Worm (Caenorhabditis elegans): ENCODE results near the gene F56D5.9.

The F56D5.9 gene

ce11 chrIV:9440880-9441336 lies 18.6 kb upstream of the F56D5.9 start, which contains the start of gene idh-1 (continued):
- TF ChIP-seq B0336.3 (GFP tag; IDR thresholded peaks at IDR 0.05) = peak; percentile 71

ce11 chrIV:9438753-9439152 lies 16.4 kb upstream of the F56D5.9 start:
- TF ChIP-seq Y53G8AR.9 (GFP tag; conservative IDR thresholded peaks at IDR 0.05) (peak; percentile 82), snpc-1.1 (tag; optimal IDR thresholded peaks at IDR 0.05; ENCODE audit: insufficient read depth) (peak; percentile 41), F33H1.4 (GFP tag; IDR thresholded peaks at IDR 0.05) (no peak), Y95B8A.8 (GFP tag; IDR thresholded peaks at IDR 0.05) (peak; percentile 88), egrh-3 (GFP tag; IDR thresholded peaks at IDR 0.05) (no peak), mes-4 (tag; optimal IDR thresholded peaks at IDR 0.05) (no peak), ekl-4 (GFP tag; IDR thresholded peaks at IDR 0.05) (peak; percentile 78; the same call in 1 of the 2 replicates), ama-1 (optimal IDR thresholded peaks at IDR 0.05) (peak; percentile 89), ama-1 (GFP tag; optimal IDR thresholded peaks at IDR 0.05) (no peak), snpc-1.3 (tag; optimal IDR thresholded peaks at IDR 0.05; ENCODE audit: insufficient read depth) (peak; percentile 24), cebp-1 (GFP tag; IDR thresholded peaks at IDR 0.05) (no peak), cebp-1 (tag; optimal IDR thresholded peaks at IDR 0.05) (peak; percentile 34), F52B5.7 (tag; optimal IDR thresholded peaks at IDR 0.05) (no peak), hsf-1 (GFP tag; IDR thresholded peaks at IDR 0.05) (peak; percentile 49; the same call in 1 of the 2 replicates), tlf-1 (GFP tag; optimal IDR thresholded peaks at IDR 0.05) (peak; percentile 86), gei-17 (GFP tag; optimal IDR thresholded peaks at IDR 0.05) (peak; percentile 32), hlh-12 (tag; optimal IDR thresholded peaks at IDR 0.05) (no peak), dox-1 (GFP tag; IDR thresholded peaks at IDR 0.05) (no peak), nhr-80 (tag; optimal IDR thresholded peaks at IDR 0.05) (peak; percentile 22), C17E4.6 (GFP tag; IDR thresholded peaks at IDR 0.05) (no peak), repo-1 (tag; optimal IDR thresholded peaks at IDR 0.05) (peak; percentile 92), ceh-40 (GFP tag; IDR thresholded peaks at IDR 0.05) (no peak), Y56A3A.18 (GFP tag; IDR thresholded peaks at IDR 0.05) (peak; percentile 83), lsl-1 (GFP tag; optimal IDR thresholded peaks at IDR 0.05) (peak; percentile 6), lin-26 (GFP tag; IDR thresholded peaks at IDR 0.05) (peak; percentile 76), die-1 (tag; optimal IDR thresholded peaks at IDR 0.05) (peak; percentile 32), attf-6 (GFP tag; IDR thresholded peaks at IDR 0.05) (peak; percentile 77), egl-44 (GFP tag; IDR thresholded peaks at IDR 0.05) (no peak), snpc-4 (GFP tag; optimal IDR thresholded peaks at IDR 0.05) (no peak), snpc-4 (tag; optimal IDR thresholded peaks at IDR 0.05) (peak in 2 of 4 experiments; percentile 68 to 84), ztf-6 (GFP tag; IDR thresholded peaks at IDR 0.05) (no peak), pbrm-1 (GFP tag; IDR thresholded peaks at IDR 0.05) (peak; percentile 44; the same call in 1 of the 2 replicates), B0336.3 (GFP tag; IDR thresholded peaks at IDR 0.05) (peak; percentile 93), hmg-1.2 (GFP tag; IDR thresholded peaks at IDR 0.05) (peak; percentile 30; the same call in 1 of the 2 replicates), athp-1 (tag; optimal IDR thresholded peaks at IDR 0.05) (peak; percentile 24), madf-3 (GFP tag; IDR thresholded peaks at IDR 0.05) (peak; percentile 80), F23B12.7 (tag; optimal IDR thresholded peaks at IDR 0.05; ENCODE audit: insufficient read depth) (no peak), atf-7 (tag; optimal IDR thresholded peaks at IDR 0.05) (peak; percentile 23), chd-7 (tag; optimal IDR thresholded peaks at IDR 0.05) (peak; percentile 26), F57A8.1 (GFP tag; optimal IDR thresholded peaks at IDR 0.05) (no peak), ztf-26 (tag; optimal IDR thresholded peaks at IDR 0.05) (peak; percentile 57), him-1 (tag; optimal IDR thresholded peaks at IDR 0.05) (peak; percentile 62), let-526 (GFP tag; IDR thresholded peaks at IDR 0.05) (0 out of 2 replicates have a peak, but pooled peaks have one; percentile 28), nfyb-1 (GFP tag; IDR thresholded peaks at IDR 0.05) (peak; percentile 77), rec-8 (tag; optimal IDR thresholded peaks at IDR 0.05) (no peak), lin-40 (tag; optimal IDR thresholded peaks at IDR 0.05) (peak; percentile 39), snpc-3.4 (tag; optimal IDR thresholded peaks at IDR 0.05) (peak; percentile 12)
